Worm (Caenorhabditis elegans): ENCODE data around the gene F07E5.8.
"Not testable (repeated sequence)": the region's sequence is repeated elsewhere in the genome, so short reads cannot be mapped to it uniquely, and the experiment has no call there.

DNA sequence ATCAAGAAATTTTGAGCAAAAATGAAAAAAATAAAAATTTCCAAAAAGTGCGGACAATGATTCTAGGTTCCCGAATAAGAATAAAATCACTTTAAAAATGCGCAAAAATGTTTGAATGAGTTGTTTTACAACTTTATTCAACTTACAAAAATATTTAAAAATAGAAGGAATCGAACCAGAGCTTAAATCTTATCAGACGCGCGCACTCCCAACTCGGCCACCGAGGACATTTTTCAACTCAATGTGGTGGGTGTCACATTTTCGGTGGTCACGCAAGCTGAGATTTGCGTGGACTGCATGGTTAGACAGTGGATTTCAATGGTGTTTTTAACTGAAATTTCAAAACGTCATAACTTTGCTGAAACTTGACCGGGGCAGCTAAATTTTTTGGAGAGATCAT, 50.8 kb downstream of the F07E5.8 start:
- TF ChIP-seq ztf-28 (GFP tag; IDR thresholded peaks at IDR 0.05); nfya-1 (tag; optimal IDR thresholded peaks at IDR 0.05; ENCODE audit: borderline replicate concordance, insufficient read depth); dox-1 (GFP tag; IDR thresholded peaks at IDR 0.05); snpc-1.1 (tag; optimal IDR thresholded peaks at IDR 0.05; ENCODE audit: insufficient read depth); F33H1.4 (GFP tag; IDR thresholded peaks at IDR 0.05); pha-4 (tag; optimal IDR thresholded peaks at IDR 0.05); lsl-1 (GFP tag; optimal IDR thresholded peaks at IDR 0.05); ceh-58 (GFP tag; IDR thresholded peaks at IDR 0.05); F57A8.1 (GFP tag; optimal IDR thresholded peaks at IDR 0.05); egl-44 (GFP tag; IDR thresholded peaks at IDR 0.05); C06A6.2 (GFP tag; conservative IDR thresholded peaks at IDR 0.05); die-1 (tag; optimal IDR thresholded peaks at IDR 0.05); egl-18 (GFP tag; IDR thresholded peaks at IDR 0.05): not testable (repeated sequence)

Data from whole organism, young adult.